1 worm cellular context compared by ENCODE assay signal in genomic region chrII:5781935-5782921, ce11.
TF ChIP-seq lines count a peak whose summit lies in the region.

Gene K05F1.6, plus strand, starts transcription at chrII:5782520.

TF ChIP-seq in whole organism, L4 larva, 104 proteins besides CTCF, POLR2A, EP300 and RAD21 (continued from another document):
- TF ChIP-seq T26A8.4 (GFP tag; IDR thresholded peaks at IDR 0.05; lab: Robert Waterston, UW) (peak; percentile 80), dmd-9 (GFP tag; IDR thresholded peaks at IDR 0.05; lab: Robert Waterston, UW) (peak; percentile 60; the same call in 1 of the 2 replicates), cey-2 (tag; optimal IDR thresholded peaks at IDR 0.05; lab: Kevin White, UChicago; ENCODE audit: borderline replicate concordance, insufficient read depth) (no peak), hif-1 (tag; optimal IDR thresholded peaks at IDR 0.05; lab: Kevin White, UChicago) (peak in 1 of 2 experiments; percentile 12), tag-97 (GFP tag; IDR thresholded peaks at IDR 0.05; lab: Robert Waterston, UW) (0 out of 2 replicates have a peak, but pooled peaks have one; percentile 28), ceh-28 (tag; optimal IDR thresholded peaks at IDR 0.05; lab: Kevin White, UChicago) (no peak), pha-4 (GFP tag; IDR thresholded peaks at IDR 0.05; lab: Robert Waterston, UW) (peak; percentile 85; the same call in 1 of the 2 replicates), pha-4 (tag; optimal IDR thresholded peaks at IDR 0.05; lab: Kevin White, UChicago) (no peak), Y5F2A.4 (GFP tag; optimal IDR thresholded peaks at IDR 0.05; lab: Kevin White, UChicago) (peak; percentile 83), lsy-2 (tag; optimal IDR thresholded peaks at IDR 0.05; lab: Kevin White, UChicago) (peak in 1 of 2 experiments; percentile 54), nhr-6 (tag; optimal IDR thresholded peaks at IDR 0.05; lab: Kevin White, UChicago) (peak; percentile 45), madf-5 (GFP tag; IDR thresholded peaks at IDR 0.05; lab: Robert Waterston, UW) (0 out of 4 replicates have a peak, but pooled peaks have one; percentile 38 to 52), rbr-2 (tag; optimal IDR thresholded peaks at IDR 0.05; lab: Kevin White, UChicago) (peak; percentile 78), hlh-30 (tag; optimal IDR thresholded peaks at IDR 0.05; lab: Kevin White, UChicago; ENCODE audit: insufficient read depth) (peak; percentile 62), ceh-20 (GFP tag; IDR thresholded peaks at IDR 0.05; lab: Robert Waterston, UW) (peak; percentile 66; the same call in 1 of the 2 replicates), F10B5.3 (tag; optimal IDR thresholded peaks at IDR 0.05; lab: Kevin White, UChicago) (no peak), mdl-1 (tag; optimal IDR thresholded peaks at IDR 0.05; lab: Kevin White, UChicago) (peak in 1 of 2 experiments; percentile 17), gei-8 (GFP tag; optimal IDR thresholded peaks at IDR 0.05; lab: Kevin White, UChicago) (peak; percentile 91), skn-1 (tag; optimal IDR thresholded peaks at IDR 0.05; lab: Kevin White, UChicago) (no peak), php-3 (GFP tag; IDR thresholded peaks at IDR 0.05; lab: Robert Waterston, UW) (peak; percentile 65), lin-13 (GFP tag; optimal IDR thresholded peaks at IDR 0.05; lab: Kevin White, UChicago) (peak; percentile 65), F49E8.2 (tag; optimal IDR thresholded peaks at IDR 0.05; lab: Kevin White, UChicago; ENCODE audit: borderline replicate concordance) (peak; percentile 78), nhr-41 (GFP tag; IDR thresholded peaks at IDR 0.05; lab: Robert Waterston, UW) (peak; percentile 81), nhr-48 (tag; optimal IDR thresholded peaks at IDR 0.05; lab: Kevin White, UChicago) (peak; percentile 46), mxl-3 (GFP tag; optimal IDR thresholded peaks at IDR 0.05; lab: Kevin White, UChicago) (peak; percentile 57), fos-1 (tag; optimal IDR thresholded peaks at IDR 0.05; lab: Kevin White, UChicago) (no peak), ceh-82 (tag; optimal IDR thresholded peaks at IDR 0.05; lab: Kevin White, UChicago) (no peak), zip-11 (GFP tag; IDR thresholded peaks at IDR 0.05; lab: Robert Waterston, UW) (0 out of 2 replicates have a peak, but pooled peaks have one; percentile 37), duxl-1 (tag; optimal IDR thresholded peaks at IDR 0.05; lab: Kevin White, UChicago; ENCODE audit: poor library complexity) (peak; percentile 79), Y75B8A.6 (GFP tag; IDR thresholded peaks at IDR 0.05; lab: Robert Waterston, UW) (no peak), snpc-1.2 (GFP tag; IDR thresholded peaks at IDR 0.05; lab: Robert Waterston, UW) (peak; percentile 85), lin-1 (GFP tag; IDR thresholded peaks at IDR 0.05; lab: Robert Waterston, UW) (peak; percentile 82; the same call in 1 of the 2 replicates), ceh-44 (GFP tag; IDR thresholded peaks at IDR 0.05; lab: Robert Waterston, UW) (peak; percentile 100), egl-43 (GFP tag; IDR thresholded peaks at IDR 0.05; lab: Robert Waterston, UW) (no peak; the same call in 1 of the 2 replicates), fkh-10 (GFP tag; optimal IDR thresholded peaks at IDR 0.05; lab: Kevin White, UChicago) (no peak), dmd-8 (GFP tag; IDR thresholded peaks at IDR 0.05; lab: Robert Waterston, UW) (peak; percentile 93), zip-2 (tag; optimal IDR thresholded peaks at IDR 0.05; lab: Kevin White, UChicago) (peak; percentile 42), Y48G9A.11 (GFP tag; IDR thresholded peaks at IDR 0.05; lab: Robert Waterston, UW) (peak; percentile 84), madf-9 (GFP tag; conservative IDR thresholded peaks at IDR 0.05; lab: Robert Waterston, UW) (peak; percentile 38; the same call in 1 of the 2 replicates), D1046.2 (GFP tag; IDR thresholded peaks at IDR 0.05; lab: Robert Waterston, UW) (peak; percentile 77; the same call in 1 of the 2 replicates), ceh-62 (tag; optimal IDR thresholded peaks at IDR 0.05; lab: Kevin White, UChicago) (no peak), nhr-77 (tag; optimal IDR thresholded peaks at IDR 0.05; lab: Kevin White, UChicago) (no peak), unc-39 (tag; optimal IDR thresholded peaks at IDR 0.05; lab: Kevin White, UChicago) (no peak), mdt-29 (GFP tag; IDR thresholded peaks at IDR 0.05; lab: Robert Waterston, UW) (peak; percentile 76), F37D6.2 (tag; optimal IDR thresholded peaks at IDR 0.05; lab: Kevin White, UChicago) (peak; percentile 31)
